Fruit fly (Drosophila melanogaster): ENCODE results near the gene CG15169.
A peak's percentile ranks its signal among the peaks of the same experiment; 100 is the strongest.

CG15169 gene

dm6 chr2L:18985201-18986124, 5.4 kb upstream of the CG15169 start:
- TF ChIP-seq Hr96 (GFP tag; optimal IDR thresholded peaks at IDR 0.05): peak; percentile 54
- peak; percentile 91 for TF ChIP-seq kay (GFP tag; ENCODE audit: borderline replicate concordance)
- no peak for TF ChIP-seq CG5204 (GFP tag; optimal IDR thresholded peaks at IDR 0.05)
- peak; percentile 6 for TF ChIP-seq Mnt (GFP tag; optimal IDR thresholded peaks at IDR 0.05)
- no peak for TF ChIP-seq ovo (GFP tag; optimal IDR thresholded peaks at IDR 0.05)
- peak; percentile 32 for TF ChIP-seq cic (GFP tag; optimal IDR thresholded peaks at IDR 0.05)
- TF ChIP-seq CG7101 (tag; optimal IDR thresholded peaks at IDR 0.05): peak; percentile 56
- peak; percentile 10 for TF ChIP-seq tj (GFP tag; optimal IDR thresholded peaks at IDR 0.05)
- TF ChIP-seq CG12768 (GFP tag; optimal IDR thresholded peaks at IDR 0.05): peak; percentile 25
- peak; percentile 20 for TF ChIP-seq bab1 (GFP tag; optimal IDR thresholded peaks at IDR 0.05)
- TF ChIP-seq pad (GFP tag; optimal IDR thresholded peaks at IDR 0.05): no peak
- TF ChIP-seq cnc (optimal IDR thresholded peaks at IDR 0.05): no peak
- peak; percentile 66 for TF ChIP-seq CG33017 (tag; optimal IDR thresholded peaks at IDR 0.05)
- TF ChIP-seq CG7045 (GFP tag; optimal IDR thresholded peaks at IDR 0.05): peak; percentile 53
- TF ChIP-seq CG14711 (tag; optimal IDR thresholded peaks at IDR 0.05): peak; percentile 29
- TF ChIP-seq CG11617 (GFP tag; optimal IDR thresholded peaks at IDR 0.05): peak; percentile 21
- no peak for TF ChIP-seq Clk (GFP tag; optimal IDR thresholded peaks at IDR 0.05)

dm6 chr2L:18986125-18986498, 4.7 kb upstream of the CG15169 start:
- TF ChIP-seq CG7045 (GFP tag; optimal IDR thresholded peaks at IDR 0.05): no peak
- no peak for TF ChIP-seq Hr96 (GFP tag; optimal IDR thresholded peaks at IDR 0.05)
- TF ChIP-seq cic (GFP tag; optimal IDR thresholded peaks at IDR 0.05): no peak
- no peak for TF ChIP-seq tj (GFP tag; optimal IDR thresholded peaks at IDR 0.05)
- no peak for TF ChIP-seq kay (GFP tag; ENCODE audit: borderline replicate concordance)
- TF ChIP-seq Clk (GFP tag; optimal IDR thresholded peaks at IDR 0.05): no peak
- no peak for TF ChIP-seq CG1620 (GFP tag; optimal IDR thresholded peaks at IDR 0.05)
- TF ChIP-seq cnc (optimal IDR thresholded peaks at IDR 0.05): no peak
- TF ChIP-seq Crg-1 (GFP tag; optimal IDR thresholded peaks at IDR 0.05): no peak
- no peak for TF ChIP-seq CG7101 (tag; optimal IDR thresholded peaks at IDR 0.05)
- TF ChIP-seq pad (GFP tag; optimal IDR thresholded peaks at IDR 0.05): no peak
- no peak for TF ChIP-seq CG5204 (GFP tag; optimal IDR thresholded peaks at IDR 0.05)
- no peak for TF ChIP-seq CG33017 (tag; optimal IDR thresholded peaks at IDR 0.05)
- TF ChIP-seq Mnt (GFP tag; optimal IDR thresholded peaks at IDR 0.05): no peak
- TF ChIP-seq CG12768 (GFP tag; optimal IDR thresholded peaks at IDR 0.05): no peak
- no peak for TF ChIP-seq toe (GFP tag; optimal IDR thresholded peaks at IDR 0.05)

DNA sequence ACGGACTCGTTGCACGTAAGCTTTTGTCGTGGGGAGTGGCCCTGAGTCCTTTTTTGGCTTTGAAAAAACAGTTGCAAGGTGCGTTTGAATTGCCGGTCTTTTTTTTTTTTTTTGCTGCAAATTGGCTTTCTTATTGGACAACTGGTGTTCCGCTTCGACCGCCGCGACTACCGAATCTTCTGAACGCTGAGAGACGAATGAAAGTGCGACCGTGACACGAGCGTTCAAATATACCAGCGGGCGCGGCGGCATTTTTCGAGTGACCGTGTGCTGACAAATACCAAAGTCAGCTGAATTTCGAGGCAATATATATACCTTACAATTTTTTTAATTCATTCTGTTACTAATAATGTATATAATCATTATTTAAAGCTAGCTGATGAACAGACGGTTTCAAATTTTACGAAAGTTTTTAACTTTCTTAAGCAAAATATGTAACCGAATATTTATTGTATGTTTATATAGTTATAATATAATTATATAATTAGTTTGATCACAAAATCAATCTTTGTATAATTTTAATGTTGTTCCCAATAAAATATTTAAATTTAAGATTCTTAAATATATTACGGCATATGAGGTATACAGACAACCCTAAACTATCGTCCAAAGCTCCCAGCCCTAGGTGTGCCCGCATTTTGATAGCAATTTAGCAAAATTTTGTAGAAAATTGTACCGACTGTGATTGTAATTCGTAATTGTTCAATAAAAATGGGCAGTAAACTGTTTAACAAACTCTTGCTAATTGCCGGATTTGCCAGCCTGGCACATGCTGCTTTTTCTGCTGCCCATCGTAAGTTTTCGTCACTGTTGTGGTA, 3.5 kb upstream of the CG15169 start, which contains the start of the genes Swip-1 and EMC5:
Gene Swip-1, minus strand, starts transcription at position 203 of the 818 bp plus-strand sequence.
Gene EMC5, plus strand, starts transcription at position 630 of the 818 bp plus-strand sequence.
- TF ChIP-seq CG11617 (GFP tag; optimal IDR thresholded peaks at IDR 0.05) (peak; percentile 65), bab1 (GFP tag; optimal IDR thresholded peaks at IDR 0.05) (peak; percentile 29), tj (GFP tag; optimal IDR thresholded peaks at IDR 0.05) (peak; percentile 57), CG1620 (GFP tag; optimal IDR thresholded peaks at IDR 0.05) (peak; percentile 8), CG7045 (GFP tag; optimal IDR thresholded peaks at IDR 0.05) (peak; percentile 2), cic (GFP tag; optimal IDR thresholded peaks at IDR 0.05) (no peak), kay (GFP tag; ENCODE audit: borderline replicate concordance) (no peak), CG14711 (tag; optimal IDR thresholded peaks at IDR 0.05) (peak; percentile 92), Mnt (GFP tag; optimal IDR thresholded peaks at IDR 0.05) (peak; percentile 22), CG7101 (tag; optimal IDR thresholded peaks at IDR 0.05) (peak; percentile 74), cnc (optimal IDR thresholded peaks at IDR 0.05) (no peak), CG33017 (tag; optimal IDR thresholded peaks at IDR 0.05) (peak; percentile 29), toe (GFP tag; optimal IDR thresholded peaks at IDR 0.05) (peak; percentile 48), ovo (GFP tag; optimal IDR thresholded peaks at IDR 0.05) (peak; percentile 36), pad (GFP tag; optimal IDR thresholded peaks at IDR 0.05) (peak; percentile 26), Crg-1 (GFP tag; optimal IDR thresholded peaks at IDR 0.05) (no peak)

- TF ChIP-seq kay (GFP tag; ENCODE audit: borderline replicate concordance): no peak
- TF ChIP-seq toe (GFP tag; optimal IDR thresholded peaks at IDR 0.05): no peak
- no peak for TF ChIP-seq CG7045 (GFP tag; optimal IDR thresholded peaks at IDR 0.05)
- no peak for TF ChIP-seq tj (GFP tag; optimal IDR thresholded peaks at IDR 0.05)
- TF ChIP-seq pad (GFP tag; optimal IDR thresholded peaks at IDR 0.05): no peak
- TF ChIP-seq CG5204 (GFP tag; optimal IDR thresholded peaks at IDR 0.05): no peak
- no peak for TF ChIP-seq Clk (GFP tag; optimal IDR thresholded peaks at IDR 0.05)
- TF ChIP-seq cnc (optimal IDR thresholded peaks at IDR 0.05): no peak
- TF ChIP-seq CG11617 (GFP tag; optimal IDR thresholded peaks at IDR 0.05): no peak
- no peak for TF ChIP-seq CG12768 (GFP tag; optimal IDR thresholded peaks at IDR 0.05)
- TF ChIP-seq Hr96 (GFP tag; optimal IDR thresholded peaks at IDR 0.05): no peak
These were observed 687 bp upstream of the CG15169 start, which contains the start of gene CG15170 for dm6 chr2L:18990133-18990532. Gene CG15170 (minus strand): TSS chr2L:18990233.

DNA sequence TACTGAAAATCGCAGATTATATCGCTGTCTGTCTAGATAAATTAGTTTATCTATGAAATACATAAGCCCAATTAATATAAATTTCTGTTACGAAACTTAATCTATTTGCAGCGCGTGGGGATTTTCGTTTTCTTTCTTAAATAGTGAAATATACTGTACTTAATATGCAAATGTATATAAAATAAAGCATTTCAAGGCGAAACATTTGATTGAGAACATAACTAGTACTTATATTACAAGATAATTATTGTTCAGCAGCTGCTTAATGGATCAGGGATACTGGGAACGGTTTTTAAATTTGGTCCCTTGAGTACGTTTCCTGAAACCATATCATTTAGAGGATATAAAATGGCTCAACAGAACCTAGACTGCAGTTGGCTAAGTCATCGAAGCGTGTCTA, 1.4 kb downstream of the CG15169 start, which contains the start of gene CG46465:
Gene CG46465, plus strand, starts transcription at position 301 of the 400 bp plus-strand sequence.
- TF ChIP-seq kay (GFP tag; ENCODE audit: borderline replicate concordance) (peak; percentile 87), CG12768 (GFP tag; optimal IDR thresholded peaks at IDR 0.05) (no peak)

Data from whole organism, adult.